Worm (Caenorhabditis elegans) whole organism, L1 larva: ENCODE data around the gene srm-3.

Experiments used
- C16A3.4 ChIP-seq: fragments of 150-350 bp; optimal IDR thresholded peaks from 2 replicates; lab custom pipeline; 2014; ENCODE audit warnings: missing biosample characterization, missing genetic modification characterization
- C34B4.2 ChIP-seq: sonication (generic microtip); optimal IDR thresholded peaks from 2 replicates; lab custom pipeline; 2017; ENCODE audit warnings: mild to moderate bottlenecking, missing genetic modification characterization, missing compliant biosample characterization
- F16B12.6 ChIP-seq: fragments of 150-350 bp; optimal IDR thresholded peaks from 2 replicates; lab custom pipeline; 2014; ENCODE audit warnings: missing biosample characterization, missing genetic modification characterization
- Y116A8C.19 ChIP-seq: sonication (generic microtip); optimal IDR thresholded peaks from 2 replicates; lab custom pipeline; 2016; ENCODE audit warnings: missing compliant biosample characterization, missing genetic modification characterization, borderline replicate concordance
- ama-1 ChIP-seq: fragments of 150-350 bp; optimal IDR thresholded peaks from 2 replicates; lab custom pipeline; 2014
- blmp-1 ChIP-seq: fragments of 150-350 bp; optimal IDR thresholded peaks from 2 replicates; lab custom pipeline; 2014; ENCODE audit warnings: missing biosample characterization, missing genetic modification characterization
- ceh-82 ChIP-seq, 3 experiments: fragments of 150-350 bp in 1 of 3; sonication (generic microtip) in 2 of 3; optimal IDR thresholded peaks; 2 replicates each; lab custom pipeline; 2014 to 2017; ENCODE audit warnings: missing biosample characterization in 3 of 3, missing genetic modification characterization in 3 of 3
- ces-1 ChIP-seq: fragments of 150-350 bp; optimal IDR thresholded peaks from 2 replicates; lab custom pipeline; 2014; ENCODE audit warnings: missing biosample characterization, missing genetic modification reagents, missing genetic modification characterization
- dsc-1 ChIP-seq: sonication (generic microtip); optimal IDR thresholded peaks from 2 replicates; lab custom pipeline; 2016; ENCODE audit warnings: mild to moderate bottlenecking, missing genetic modification characterization, missing compliant biosample characterization
- efl-3 ChIP-seq: fragments of 200-800 bp; sonication (Bioruptor generic); optimal IDR thresholded peaks from 2 replicates; lab custom pipeline; 2018; ENCODE audit warnings: mild to moderate bottlenecking, missing genetic modification characterization, missing compliant biosample characterization
- egl-13 ChIP-seq: sonication (generic microtip); optimal IDR thresholded peaks from 2 replicates; lab custom pipeline; 2016; ENCODE audit warnings: missing genotype, missing genetic modification reagents, missing genetic modification characterization, missing compliant biosample characterization
- egl-27 ChIP-seq, 2 experiments: fragments of 150-350 bp in 1 of 2; sonication (generic microtip); optimal IDR thresholded peaks; 3 replicates each; lab custom pipeline; 2017 to 2018; ENCODE audit warnings: missing biosample characterization in 2 of 2, missing genetic modification characterization in 2 of 2, missing genetic modification reagents in 2 of 2
- elt-2 ChIP-seq: sonication (generic microtip); optimal IDR thresholded peaks from 2 replicates; lab custom pipeline; 2016; ENCODE audit warnings: missing genetic modification characterization, mild to moderate bottlenecking, inconsistent platforms, missing compliant biosample characterization, missing genetic modification reagents
- elt-3 ChIP-seq, 6 experiments: fragments of 150-350 bp in 1 of 6; sonication (generic microtip); optimal IDR thresholded peaks; 2 replicates each; lab custom pipeline; 2017 to 2018; ENCODE audit warnings: missing biosample characterization in 6 of 6, missing genetic modification characterization in 6 of 6, inconsistent platforms in 1 of 6
- fkh-10 ChIP-seq: sonication (generic microtip); optimal IDR thresholded peaks from 2 replicates; lab custom pipeline; 2017; ENCODE audit warnings: missing biosample characterization, missing genetic modification reagents, missing genetic modification characterization
- fkh-8 ChIP-seq: sonication (generic microtip); optimal IDR thresholded peaks from 2 replicates; lab custom pipeline; 2016; ENCODE audit warnings: mild to moderate bottlenecking, missing genetic modification characterization, missing compliant biosample characterization
- fos-1 ChIP-seq: fragments of 150-350 bp; optimal IDR thresholded peaks from 2 replicates; lab custom pipeline; 2014; ENCODE audit warnings: missing biosample characterization, missing genetic modification characterization
- grh-1 ChIP-seq: fragments of 200-800 bp; sonication (Bioruptor generic); IDR thresholded peaks from 2 replicates; pipeline ENCODE4 v1.3.6; 2022; ENCODE audit warnings: missing genetic modification reagents, missing genetic modification characterization, missing compliant biosample characterization
- irx-1 ChIP-seq: sonication (generic microtip); optimal IDR thresholded peaks from 2 replicates; lab custom pipeline; 2016; ENCODE audit warnings: missing genetic modification characterization, missing compliant biosample characterization
- isw-1 ChIP-seq: fragments of 200-800 bp; sonication (Bioruptor generic); IDR thresholded peaks from 2 replicates; pipeline ENCODE4 v1.3.6; 2022; ENCODE audit warnings: missing genetic modification characterization, missing compliant biosample characterization
- lin-14 ChIP-seq: fragments of 200-800 bp; sonication (Bioruptor generic); optimal IDR thresholded peaks from 2 replicates; lab custom pipeline; 2018; ENCODE audit warnings: mild to moderate bottlenecking, missing genetic modification characterization, moderate library complexity, missing compliant biosample characterization
- lin-15B ChIP-seq: fragments of 150-350 bp; sonication (generic microtip); optimal IDR thresholded peaks from 3 replicates; lab custom pipeline; 2014; ENCODE audit warnings: missing biosample characterization, missing genetic modification characterization
- lsy-2 ChIP-seq, 2 experiments: fragments of 150-350 bp; optimal IDR thresholded peaks; 2 replicates each; lab custom pipeline; 2014; ENCODE audit warnings: missing biosample characterization in 2 of 2, missing genetic modification characterization in 2 of 2
- mab-9 ChIP-seq: fragments of 200-800 bp; sonication (Bioruptor generic); IDR thresholded peaks from 2 replicates; pipeline ENCODE4 v1.3.6; 2022; ENCODE audit warnings: missing genetic modification reagents, missing genetic modification characterization, missing compliant biosample characterization
- mdl-1 ChIP-seq, 2 experiments: fragments of 150-350 bp; optimal IDR thresholded peaks; 2 replicates each; lab custom pipeline; 2014 to 2017; ENCODE audit warnings: missing biosample characterization in 2 of 2, missing genetic modification characterization in 2 of 2, inconsistent platforms in 1 of 2
- mef-2 ChIP-seq: fragments of 150-350 bp; optimal IDR thresholded peaks from 2 replicates; lab custom pipeline; 2014; ENCODE audit warnings: missing biosample characterization, missing genetic modification characterization
- mep-1 ChIP-seq: fragments of 150-350 bp; optimal IDR thresholded peaks from 2 replicates; lab custom pipeline; 2014; ENCODE audit warnings: missing biosample characterization, missing genetic modification characterization
- nhr-11 ChIP-seq: fragments of 150-350 bp; optimal IDR thresholded peaks from 2 replicates; lab custom pipeline; 2014; ENCODE audit warnings: missing biosample characterization, missing genetic modification characterization
- nhr-19 ChIP-seq: fragments of 200-800 bp; sonication (Bioruptor generic); conservative IDR thresholded peaks from 2 replicates; pipeline ENCODE4 v1.3.6; 2022; ENCODE audit warnings: missing genetic modification characterization, missing compliant biosample characterization
- nhr-20 ChIP-seq: sonication (generic microtip); optimal IDR thresholded peaks from 2 replicates; lab custom pipeline; 2016; ENCODE audit warnings: mild to moderate bottlenecking, missing genetic modification characterization, missing compliant biosample characterization
- nhr-237 ChIP-seq: fragments of 150-350 bp; optimal IDR thresholded peaks from 2 replicates; lab custom pipeline; 2014; ENCODE audit warnings: missing biosample characterization, missing genetic modification characterization
- nhr-28 ChIP-seq: fragments of 150-350 bp; optimal IDR thresholded peaks from 2 replicates; lab custom pipeline; 2014; ENCODE audit warnings: missing biosample characterization, missing genetic modification characterization
- nhr-47 ChIP-seq: sonication (generic microtip); optimal IDR thresholded peaks from 2 replicates; lab custom pipeline; 2016; ENCODE audit warnings: mild to moderate bottlenecking, missing genetic modification characterization, moderate library complexity, missing compliant biosample characterization
- nhr-71 ChIP-seq: sonication (generic microtip); optimal IDR thresholded peaks from 2 replicates; lab custom pipeline; 2016; ENCODE audit warnings: mild to moderate bottlenecking, missing genetic modification characterization, moderate library complexity, missing compliant biosample characterization
- nhr-85 ChIP-seq: sonication (generic microtip); peaks from one replicate; lab custom pipeline; 2016; ENCODE audit warnings: missing genetic modification characterization, inconsistent platforms, missing compliant biosample characterization
- pax-3 ChIP-seq: fragments of 200-800 bp; sonication (Bioruptor generic); optimal IDR thresholded peaks from 2 replicates; lab custom pipeline; 2018; ENCODE audit warnings: mild to moderate bottlenecking, missing genetic modification characterization, moderate library complexity, missing compliant biosample characterization
- pqm-1 ChIP-seq: sonication (generic microtip); optimal IDR thresholded peaks from 3 replicates; lab custom pipeline; 2017; ENCODE audit warnings: missing biosample characterization, missing genetic modification characterization
- rnt-1 ChIP-seq: sonication (generic microtip); optimal IDR thresholded peaks from 2 replicates; lab custom pipeline; 2016; ENCODE audit warnings: mild to moderate bottlenecking, missing genetic modification characterization, moderate library complexity, missing compliant biosample characterization
- skn-1 ChIP-seq: fragments of 150-350 bp; optimal IDR thresholded peaks from 2 replicates; lab custom pipeline; 2014; ENCODE audit warnings: missing biosample characterization, missing genetic modification characterization
- snpc-4 ChIP-seq: fragments of 150-350 bp; optimal IDR thresholded peaks from 2 replicates; lab custom pipeline; 2014; ENCODE audit warnings: missing biosample characterization, missing genetic modification characterization
- snu-23 ChIP-seq: sonication (generic microtip); optimal IDR thresholded peaks from 2 replicates; lab custom pipeline; 2016; ENCODE audit warnings: missing genetic modification characterization, missing compliant biosample characterization
- sox-4 ChIP-seq: sonication (generic microtip); optimal IDR thresholded peaks from 2 replicates; lab custom pipeline; 2016; ENCODE audit warnings: missing genetic modification characterization, missing compliant biosample characterization
- swsn-7 ChIP-seq: sonication (generic microtip); optimal IDR thresholded peaks from 2 replicates; lab custom pipeline; 2016; ENCODE audit warnings: missing genetic modification characterization, missing compliant biosample characterization
- tbx-2 ChIP-seq: sonication (generic microtip); optimal IDR thresholded peaks from 2 replicates; lab custom pipeline; 2016; ENCODE audit warnings: missing genetic modification characterization, missing compliant biosample characterization
- unc-30 ChIP-seq: sonication (generic microtip); optimal IDR thresholded peaks from 2 replicates; lab custom pipeline; 2017; ENCODE audit warnings: missing biosample characterization, missing genetic modification characterization
- unc-62 ChIP-seq: fragments of 150-350 bp; optimal IDR thresholded peaks from 2 replicates; lab custom pipeline; 2014; ENCODE audit warnings: missing biosample characterization, missing genetic modification reagents, missing genetic modification characterization
- vab-15 ChIP-seq: sonication (generic microtip); optimal IDR thresholded peaks from 2 replicates; lab custom pipeline; 2017; ENCODE audit warnings: missing genotype, mild to moderate bottlenecking, missing genetic modification characterization, missing compliant biosample characterization
- xbp-1 ChIP-seq: sonication (generic microtip); optimal IDR thresholded peaks from 2 replicates; lab custom pipeline; 2016; ENCODE audit warnings: missing genetic modification characterization, missing compliant biosample characterization
- zag-1 ChIP-seq: fragments of 150-350 bp; optimal IDR thresholded peaks from 2 replicates; lab custom pipeline; 2014; ENCODE audit warnings: missing biosample characterization, missing genetic modification characterization
- zip-4 ChIP-seq: fragments of 200-800 bp; sonication (Bioruptor generic); optimal IDR thresholded peaks from 2 replicates; lab custom pipeline; 2018; ENCODE audit warnings: mild to moderate bottlenecking, missing genetic modification characterization, moderate library complexity, missing compliant biosample characterization

srm-3 gene

ce11 chrIV:9659999-9660398 is 11.2 kb downstream of the srm-3 start:
- TF ChIP-seq isw-1 (GFP tag; lab: Robert Waterston, UW) (no peak), mep-1 (no peak), fkh-10 (GFP tag; lab: Kevin White, UChicago) (peak; percentile 62), lin-14 (peak; percentile 28)
- TF ChIP-seq, all 84 proteins: peak for 2

DNA sequence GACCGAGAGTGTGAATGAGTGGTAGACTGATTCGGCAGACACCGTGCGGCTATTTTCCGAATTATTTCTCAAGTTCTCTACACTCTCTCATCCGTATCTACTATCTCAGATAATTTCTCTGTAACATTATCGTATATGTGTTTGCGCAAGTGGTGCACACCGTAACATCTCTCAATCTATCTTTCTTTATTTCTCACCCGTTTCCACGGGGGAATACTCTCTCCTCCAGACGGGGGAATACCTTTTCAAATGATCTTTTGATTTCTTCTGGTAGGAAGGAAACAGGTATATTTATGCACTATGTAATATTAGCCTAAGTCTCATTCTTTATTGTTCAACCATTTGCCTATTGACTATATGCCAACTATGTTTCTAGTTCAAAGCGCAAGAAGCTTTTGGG is 18.3 kb downstream of the srm-3 start:
- TF ChIP-seq mab-9 (no peak), nhr-19 (GFP tag; lab: Robert Waterston, UW) (no peak), grh-1 (no peak), lsy-2 (tag; optimal IDR thresholded peaks at IDR 0.05; lab: Kevin White, UChicago) (peak in 1 of 2 experiments; percentile 10), ceh-82 (tag; optimal IDR thresholded peaks at IDR 0.05; lab: Kevin White, UChicago) (no peak), mep-1 (peak; percentile 17), nhr-237 (tag; lab: Kevin White, UChicago) (no peak), nhr-11 (tag; lab: Kevin White, UChicago) (no peak), zag-1 (no peak), zip-4 (GFP tag; lab: Kevin White, UChicago) (no peak), elt-2 (peak; percentile 4), unc-62 (GFP tag; lab: Kevin White, UChicago) (no peak), egl-13 (no peak), nhr-85 (tag; lab: Kevin White, UChicago) (peak; percentile 73), fos-1 (tag; lab: Kevin White, UChicago) (no peak), nhr-47 (peak; percentile 0), lin-14 (peak; percentile 11)

ce11 chrIV:9668103-9668672 is 19.4 kb downstream of the srm-3 start:
- TF ChIP-seq tbx-2 (tag; lab: Kevin White, UChicago) = no peak
- TF ChIP-seq C34B4.2 (tag; lab: Kevin White, UChicago) = no peak
- TF ChIP-seq lsy-2 (tag; optimal IDR thresholded peaks at IDR 0.05; lab: Kevin White, UChicago) = no peak
- TF ChIP-seq swsn-7 (tag; lab: Kevin White, UChicago) = no peak
- no peak for TF ChIP-seq fkh-10 (GFP tag; lab: Kevin White, UChicago)
- no peak for TF ChIP-seq pqm-1
- TF ChIP-seq mab-9 = no peak
- no peak for TF ChIP-seq efl-3 (GFP tag; lab: Kevin White, UChicago)
- TF ChIP-seq mdl-1 (tag; optimal IDR thresholded peaks at IDR 0.05; lab: Kevin White, UChicago) = peak in 1 of 2 experiments; percentile 31
- no peak for TF ChIP-seq fkh-8 (tag; lab: Kevin White, UChicago)
- peak; percentile 64 for TF ChIP-seq nhr-71 (tag; lab: Kevin White, UChicago)
- no peak for TF ChIP-seq C16A3.4 (tag; lab: Kevin White, UChicago)
- no peak for TF ChIP-seq mef-2
- TF ChIP-seq irx-1 (tag; lab: Kevin White, UChicago) = no peak
- TF ChIP-seq nhr-28 (tag; lab: Kevin White, UChicago) = no peak
- no peak for TF ChIP-seq zag-1
- TF ChIP-seq snpc-4 (tag; lab: Kevin White, UChicago) = no peak
- TF ChIP-seq sox-4 (tag; lab: Kevin White, UChicago) = no peak
- no peak for TF ChIP-seq skn-1
- no peak for TF ChIP-seq egl-27 (tag; optimal IDR thresholded peaks at IDR 0.05; lab: Kevin White, UChicago)
- TF ChIP-seq blmp-1 (tag; lab: Kevin White, UChicago) = no peak
- TF ChIP-seq ama-1 (lab: Kevin White, UChicago) = no peak
- no peak for TF ChIP-seq F16B12.6 (tag; lab: Kevin White, UChicago)
- TF ChIP-seq ces-1 (GFP tag; lab: Kevin White, UChicago) = no peak
- TF ChIP-seq pax-3 (tag; lab: Kevin White, UChicago) = no peak
- TF ChIP-seq dsc-1 (tag; lab: Kevin White, UChicago) = no peak
- no peak for TF ChIP-seq rnt-1
- peak; percentile 77 for TF ChIP-seq nhr-20 (tag; lab: Kevin White, UChicago)
- no peak for TF ChIP-seq Y116A8C.19 (tag; lab: Kevin White, UChicago)
- no peak for TF ChIP-seq elt-3 (tag; optimal IDR thresholded peaks at IDR 0.05; lab: Kevin White, UChicago)
- TF ChIP-seq lin-15B = no peak
- no peak for TF ChIP-seq unc-30 (tag; lab: Kevin White, UChicago)
- no peak for TF ChIP-seq vab-15
- peak; percentile 23 for TF ChIP-seq snu-23 (GFP tag; lab: Kevin White, UChicago)
- no peak for TF ChIP-seq xbp-1 (tag; lab: Kevin White, UChicago)
- TF ChIP-seq unc-62 (GFP tag; lab: Kevin White, UChicago) = no peak
- TF ChIP-seq nhr-85 (tag; lab: Kevin White, UChicago) = no peak
- no peak for TF ChIP-seq grh-1
